Fruit fly (Drosophila melanogaster) whole organism, pupa: Measurements from ENCODE around the gene GstD9.
A peak's percentile ranks its signal among the peaks of the same experiment; 100 is the strongest.

Experiments used
- CG10348 ChIP-seq: fragments of 200-800 bp; sonication (Bioruptor generic); IDR thresholded peaks from 2 replicates; pipeline ENCODE4 v1.3.6; 2022; ENCODE audit warnings: missing biosample characterization, missing genetic modification characterization
- CG14655 ChIP-seq: fragments of 200-800 bp; sonication (Bioruptor generic); optimal IDR thresholded peaks from 3 replicates; lab custom pipeline; 2017; ENCODE audit warnings: mild to moderate bottlenecking, missing biosample characterization, missing genetic modification reagents, missing genetic modification characterization
- CG34367 ChIP-seq: fragments of 200-800 bp; sonication (Bioruptor generic); optimal IDR thresholded peaks from 2 replicates; lab custom pipeline; 2018; ENCODE audit warnings: missing biosample characterization, mild to moderate bottlenecking, missing genetic modification characterization
- CG8159 ChIP-seq: fragments of 200-800 bp; sonication (Bioruptor generic); optimal IDR thresholded peaks from 3 replicates; lab custom pipeline; 2018; ENCODE audit warnings: missing biosample characterization, mild to moderate bottlenecking, missing genetic modification characterization, moderate library complexity
- CG9948 ChIP-seq: fragments of 200-800 bp; sonication (Bioruptor generic); optimal IDR thresholded peaks from 2 replicates; lab custom pipeline; 2018; ENCODE audit warnings: missing biosample characterization, mild to moderate bottlenecking, missing genetic modification characterization, moderate library complexity
- EcR ChIP-seq: fragments of 200-800 bp; sonication (Bioruptor generic); optimal IDR thresholded peaks from 3 replicates; lab custom pipeline; 2019; ENCODE audit warnings: missing biosample characterization, missing genetic modification characterization, mild to moderate bottlenecking, moderate library complexity, missing genetic modification reagents
- Ets98B ChIP-seq: fragments of 200-800 bp; sonication (Bioruptor generic); IDR thresholded peaks from 2 replicates; pipeline ENCODE4 v1.3.6; 2022; ENCODE audit warnings: missing biosample characterization, missing genetic modification characterization
- Pif1A ChIP-seq: fragments of 200-800 bp; sonication (Bioruptor generic); optimal IDR thresholded peaks from 3 replicates; lab custom pipeline; 2016; ENCODE audit warnings: missing biosample characterization, missing genetic modification characterization
- Pif1B ChIP-seq: fragments of 200-800 bp; sonication (Bioruptor generic); optimal IDR thresholded peaks from 3 replicates; lab custom pipeline; 2016; ENCODE audit warnings: missing biosample characterization, missing genetic modification characterization

DNA sequence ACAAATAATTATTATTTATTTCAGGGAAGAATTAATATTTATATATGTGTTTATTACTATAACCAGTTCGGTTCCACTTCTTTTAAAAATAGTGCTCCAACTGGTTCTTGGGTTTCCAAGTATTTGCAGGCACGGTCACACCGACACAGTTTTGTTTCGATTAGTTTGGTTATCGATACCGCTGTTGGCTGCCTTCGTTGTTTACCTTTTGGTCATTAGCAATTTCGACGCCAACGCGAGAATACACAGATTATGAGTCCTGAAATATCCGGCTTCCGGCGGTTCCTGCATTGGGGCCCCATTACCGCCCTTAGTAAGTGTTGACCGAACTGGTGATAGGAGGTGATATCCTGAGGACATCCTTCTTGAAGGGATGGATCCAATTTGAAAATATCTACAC, 40.8 kb upstream of the GstD9 start, which contains the start of gene CG5196:
- no peak for TF ChIP-seq Ets98B
- TF ChIP-seq CG14655 (GFP tag; lab: Kevin White, UChicago): no peak
- TF ChIP-seq Pif1B (GFP tag; lab: Kevin White, UChicago): no peak
- no peak for TF ChIP-seq CG10348 (GFP tag; lab: Robert Waterston, UW)
- no peak for TF ChIP-seq CG8159 (tag; lab: Kevin White, UChicago)
- TF ChIP-seq CG34367 (tag; lab: Kevin White, UChicago): no peak
- TF ChIP-seq Pif1A (GFP tag; lab: Kevin White, UChicago): no peak
- TF ChIP-seq EcR (GFP tag; lab: Kevin White, UChicago): peak; percentile 14
- TF ChIP-seq CG9948 (tag; lab: Kevin White, UChicago): no peak
